Worm (Caenorhabditis elegans) whole organism, mixed stage, embryonic: ENCODE measurements around the gene pxf-1.

Source experiments
- M03D4.4 ChIP-seq: sonication (generic microtip); optimal IDR thresholded peaks from 2 replicates; lab custom pipeline; 2017; ENCODE audit warnings: mild to moderate bottlenecking, missing genetic modification characterization, missing compliant biosample characterization
- bed-3 ChIP-seq: fragments of 200-800 bp; sonication (Bioruptor generic); optimal IDR thresholded peaks from 3 replicates; lab custom pipeline; 2018; ENCODE audit warnings: mild to moderate bottlenecking, missing genetic modification characterization, moderate library complexity, missing compliant biosample characterization
- blmp-1 ChIP-seq: fragments of 150-350 bp; optimal IDR thresholded peaks from 2 replicates; lab custom pipeline; 2014; ENCODE audit warnings: missing biosample characterization, missing genetic modification characterization
- ceh-43 ChIP-seq: fragments of 200-800 bp; sonication (Bioruptor generic); optimal IDR thresholded peaks from 2 replicates; lab custom pipeline; 2018; ENCODE audit warnings: mild to moderate bottlenecking, missing genetic modification characterization, moderate library complexity, missing compliant biosample characterization
- ceh-83 ChIP-seq: fragments of 200-800 bp; sonication (Bioruptor generic); optimal IDR thresholded peaks from 2 replicates; lab custom pipeline; 2018; ENCODE audit warnings: mild to moderate bottlenecking, missing genetic modification characterization, missing compliant biosample characterization
- ces-1 ChIP-seq: fragments of 150-350 bp; optimal IDR thresholded peaks from 2 replicates; lab custom pipeline; 2014; ENCODE audit warnings: missing biosample characterization, missing genetic modification reagents, missing genetic modification characterization
- cnd-1 ChIP-seq: fragments of 200-800 bp; sonication (Bioruptor generic); optimal IDR thresholded peaks from 2 replicates; lab custom pipeline; 2018; ENCODE audit warnings: mild to moderate bottlenecking, missing genetic modification characterization, missing compliant biosample characterization
- drap-1 ChIP-seq: fragments of 200-800 bp; sonication (Bioruptor generic); optimal IDR thresholded peaks from 3 replicates; lab custom pipeline; 2018; ENCODE audit warnings: mild to moderate bottlenecking, missing genetic modification characterization, missing compliant biosample characterization
- flh-1 ChIP-seq: fragments of 200-800 bp; sonication (Bioruptor generic); optimal IDR thresholded peaks from 2 replicates; lab custom pipeline; 2018; ENCODE audit warnings: mild to moderate bottlenecking, missing genetic modification characterization, moderate library complexity, missing compliant biosample characterization
- ham-2 ChIP-seq: fragments of 200-800 bp; sonication (Bioruptor generic); optimal IDR thresholded peaks from 2 replicates; lab custom pipeline; 2018; ENCODE audit warnings: mild to moderate bottlenecking, missing genetic modification characterization, missing compliant biosample characterization
- hlh-1 ChIP-seq: fragments of 150-350 bp; optimal IDR thresholded peaks from 2 replicates; lab custom pipeline; 2014; ENCODE audit warnings: missing biosample characterization, missing genetic modification reagents, missing genetic modification characterization
- lin-13 ChIP-seq: fragments of 150-350 bp; optimal IDR thresholded peaks from 2 replicates; lab custom pipeline; 2014; ENCODE audit warnings: missing biosample characterization, missing genetic modification characterization
- lin-32 ChIP-seq: fragments of 200-800 bp; sonication (Bioruptor generic); optimal IDR thresholded peaks from 2 replicates; lab custom pipeline; 2018; ENCODE audit warnings: mild to moderate bottlenecking, missing genetic modification characterization, missing compliant biosample characterization
- lsy-2 ChIP-seq: fragments of 150-350 bp; optimal IDR thresholded peaks from 2 replicates; lab custom pipeline; 2014; ENCODE audit warnings: missing biosample characterization, missing genetic modification characterization
- mab-5 ChIP-seq: fragments of 150-350 bp; optimal IDR thresholded peaks from 2 replicates; lab custom pipeline; 2014; ENCODE audit warnings: missing biosample characterization, missing genetic modification characterization
- mep-1 ChIP-seq: fragments of 150-350 bp; optimal IDR thresholded peaks from 2 replicates; lab custom pipeline; 2017; ENCODE audit warnings: missing biosample characterization, missing genetic modification reagents, missing genetic modification characterization, inconsistent platforms
- nhr-12 ChIP-seq: fragments of 150-350 bp; optimal IDR thresholded peaks from 2 replicates; lab custom pipeline; 2014; ENCODE audit warnings: missing biosample characterization, missing genetic modification characterization
- nhr-2 ChIP-seq: fragments of 150-350 bp; optimal IDR thresholded peaks from 2 replicates; lab custom pipeline; 2014; ENCODE audit warnings: missing biosample characterization, missing genetic modification characterization
- nhr-28 ChIP-seq: fragments of 150-350 bp; optimal IDR thresholded peaks from 2 replicates; lab custom pipeline; 2014; ENCODE audit warnings: missing biosample characterization, missing genetic modification characterization
- nhr-76 ChIP-seq: sonication (generic microtip); optimal IDR thresholded peaks from 2 replicates; lab custom pipeline; 2017; ENCODE audit warnings: missing biosample characterization, missing genetic modification characterization
- sem-2 ChIP-seq: fragments of 200-800 bp; sonication (Bioruptor generic); optimal IDR thresholded peaks from 2 replicates; lab custom pipeline; 2018; ENCODE audit warnings: mild to moderate bottlenecking, missing genetic modification characterization, missing compliant biosample characterization
- snpc-4 ChIP-seq: fragments of 150-350 bp; optimal IDR thresholded peaks from 2 replicates; lab custom pipeline; 2014; ENCODE audit warnings: missing biosample characterization, missing genetic modification characterization
- sptf-1 ChIP-seq: sonication (generic microtip); optimal IDR thresholded peaks from 2 replicates; lab custom pipeline; 2017; ENCODE audit warnings: mild to moderate bottlenecking, missing genetic modification characterization, moderate library complexity, missing compliant biosample characterization
- tbx-8 ChIP-seq: fragments of 200-800 bp; sonication (Bioruptor generic); optimal IDR thresholded peaks from 2 replicates; lab custom pipeline; 2018; ENCODE audit warnings: mild to moderate bottlenecking, missing genetic modification characterization, moderate library complexity, missing compliant biosample characterization
- unc-39 ChIP-seq: fragments of 150-350 bp; optimal IDR thresholded peaks from 2 replicates; lab custom pipeline; 2014; ENCODE audit warnings: missing biosample characterization, missing genetic modification characterization
- unc-62 ChIP-seq: fragments of 150-350 bp; optimal IDR thresholded peaks from 2 replicates; lab custom pipeline; 2014; ENCODE audit warnings: missing biosample characterization, missing genetic modification reagents, missing genetic modification characterization
- ztf-11 ChIP-seq: fragments of 150-350 bp; optimal IDR thresholded peaks from 2 replicates; lab custom pipeline; 2014; ENCODE audit warnings: missing biosample characterization, missing genetic modification characterization

pxf-1 gene

ce11 chrIV:10155475-10155874 lies 18.7 kb downstream of the pxf-1 start, which contains the start of gene ttr-54:
ttr-54 (plus strand) TSS chrIV:10155775.
- TF ChIP-seq tbx-8 (GFP tag; lab: Kevin White, UChicago) = no peak
- no peak for TF ChIP-seq sem-2 (GFP tag; lab: Kevin White, UChicago)
- no peak for TF ChIP-seq unc-62 (GFP tag; lab: Kevin White, UChicago)
- no peak for TF ChIP-seq nhr-28 (tag; lab: Kevin White, UChicago)
- no peak for TF ChIP-seq ham-2
- TF ChIP-seq hlh-1 = peak; percentile 56
- no peak for TF ChIP-seq mab-5

- no peak for TF ChIP-seq mab-5
- TF ChIP-seq ztf-11 (tag; lab: Kevin White, UChicago) = no peak
- no peak for TF ChIP-seq nhr-28 (tag; lab: Kevin White, UChicago)
- TF ChIP-seq hlh-1 = no peak
- TF ChIP-seq snpc-4 = no peak
- no peak for TF ChIP-seq flh-1
- TF ChIP-seq M03D4.4 (tag; lab: Kevin White, UChicago) = no peak
- TF ChIP-seq ham-2 = no peak
- no peak for TF ChIP-seq cnd-1 (tag; lab: Kevin White, UChicago)
- TF ChIP-seq nhr-76 (tag; lab: Kevin White, UChicago) = no peak
These were observed 20.7 kb downstream of the pxf-1 start for ce11 chrIV:10153479-10153878.

ce11 chrIV:10151439-10151997 lies 22.6 kb downstream of the pxf-1 start, which contains the start of gene copg-1:
copg-1 (plus strand) TSS chrIV:10151947.
- TF ChIP-seq nhr-2 (tag; lab: Kevin White, UChicago) (peak; percentile 28), lsy-2 (peak; percentile 92), ces-1 (GFP tag; lab: Kevin White, UChicago) (peak; percentile 92), nhr-76 (tag; lab: Kevin White, UChicago) (no peak)

- TF ChIP-seq nhr-28 (tag; lab: Kevin White, UChicago) = no peak
- TF ChIP-seq bed-3 (GFP tag; lab: Kevin White, UChicago) = no peak
- no peak for TF ChIP-seq nhr-12 (tag; lab: Kevin White, UChicago)
- peak; percentile 27 for TF ChIP-seq sptf-1 (tag; lab: Kevin White, UChicago)
- TF ChIP-seq blmp-1 = no peak
- TF ChIP-seq hlh-1 = no peak
- peak; percentile 83 for TF ChIP-seq ces-1 (GFP tag; lab: Kevin White, UChicago)
- TF ChIP-seq ham-2 = no peak
These were observed 23.6 kb downstream of the pxf-1 start, which contains the start of gene tsp-12 for ce11 chrIV:10150552-10151004. tsp-12 (minus strand) TSS chrIV:10150602.

- no peak for TF ChIP-seq mab-5
- no peak for TF ChIP-seq ceh-43 (GFP tag; lab: Kevin White, UChicago)
- TF ChIP-seq sptf-1 (tag; lab: Kevin White, UChicago) = no peak
- no peak for TF ChIP-seq lin-32 (GFP tag; lab: Kevin White, UChicago)
- TF ChIP-seq ceh-83 (GFP tag; lab: Kevin White, UChicago) = no peak
- TF ChIP-seq nhr-12 (tag; lab: Kevin White, UChicago) = no peak
- TF ChIP-seq nhr-76 (tag; lab: Kevin White, UChicago) = no peak
- TF ChIP-seq ztf-11 (tag; lab: Kevin White, UChicago) = no peak
- no peak for TF ChIP-seq unc-39 (tag; lab: Kevin White, UChicago)
- no peak for TF ChIP-seq ces-1 (GFP tag; lab: Kevin White, UChicago)
- no peak for TF ChIP-seq mep-1 (tag; lab: Kevin White, UChicago)
- no peak for TF ChIP-seq ham-2
- no peak for TF ChIP-seq lsy-2
- no peak for TF ChIP-seq tbx-8 (GFP tag; lab: Kevin White, UChicago)
- TF ChIP-seq, all 35 proteins: peak for 0
These were observed 25.2 kb downstream of the pxf-1 start, which contains the start of gene pigs-1 for ce11 chrIV:10148938-10149337. pigs-1 (minus strand) TSS chrIV:10149038.

ce11 chrIV:10146885-10147284 lies 27.3 kb downstream of the pxf-1 start, which contains the start of gene T14G10.8:
T14G10.8 (minus strand) TSS chrIV:10146985.
- TF ChIP-seq bed-3 (GFP tag; lab: Kevin White, UChicago) (no peak), mep-1 (tag; lab: Kevin White, UChicago) (no peak), hlh-1 (no peak), lin-13 (tag; lab: Kevin White, UChicago) (no peak), sptf-1 (tag; lab: Kevin White, UChicago) (no peak), lin-32 (GFP tag; lab: Kevin White, UChicago) (no peak), tbx-8 (GFP tag; lab: Kevin White, UChicago) (no peak), unc-39 (tag; lab: Kevin White, UChicago) (no peak), drap-1 (GFP tag; lab: Kevin White, UChicago) (no peak)
